Fruit fly (Drosophila melanogaster): ENCODE measurements around the gene Sec61alpha.

Sec61alpha gene

dm6 chr2L:6467509-6467908, 12.9 kb downstream of the Sec61alpha start, which contains the start of gene HemK1:
Gene HemK1, minus strand, starts transcription at chr2L:6467698.
- TF ChIP-seq Ets98B (GFP tag; IDR thresholded peaks at IDR 0.05) (no peak), CG9948 (tag; optimal IDR thresholded peaks at IDR 0.05) (no peak), CG17806 (tag; optimal IDR thresholded peaks at IDR 0.05) (no peak), CG12605 (GFP tag; IDR thresholded peaks at IDR 0.05) (no peak), EcR (GFP tag; optimal IDR thresholded peaks at IDR 0.05) (no peak), Pif1A (GFP tag; optimal IDR thresholded peaks at IDR 0.05) (no peak), rn (GFP tag; IDR thresholded peaks at IDR 0.05) (no peak), CG34367 (tag; optimal IDR thresholded peaks at IDR 0.05) (no peak), CG14655 (GFP tag; optimal IDR thresholded peaks at IDR 0.05) (no peak), Pif1B (GFP tag; optimal IDR thresholded peaks at IDR 0.05) (no peak), D1 (tag; optimal IDR thresholded peaks at IDR 0.05) (no peak), CG10348 (GFP tag; IDR thresholded peaks at IDR 0.05) (no peak), CG13204 (GFP tag; optimal IDR thresholded peaks at IDR 0.05) (no peak), CG4496 (GFP tag; IDR thresholded peaks at IDR 0.05) (no peak), fd96Ca (GFP tag; IDR thresholded peaks at IDR 0.05) (no peak), CG8301 (tag; optimal IDR thresholded peaks at IDR 0.05) (no peak), CG15710 (tag; optimal IDR thresholded peaks at IDR 0.05) (no peak), CG8159 (tag; optimal IDR thresholded peaks at IDR 0.05) (no peak)

- peak; percentile 16 for TF ChIP-seq Pif1B (GFP tag; optimal IDR thresholded peaks at IDR 0.05)
- TF ChIP-seq D1 (tag; optimal IDR thresholded peaks at IDR 0.05): no peak
- no peak for TF ChIP-seq EcR (GFP tag; optimal IDR thresholded peaks at IDR 0.05)
- no peak for TF ChIP-seq CG8159 (tag; optimal IDR thresholded peaks at IDR 0.05)
- TF ChIP-seq CG14655 (GFP tag; optimal IDR thresholded peaks at IDR 0.05): no peak
- TF ChIP-seq CG15710 (tag; optimal IDR thresholded peaks at IDR 0.05): no peak
- no peak for TF ChIP-seq CG9948 (tag; optimal IDR thresholded peaks at IDR 0.05)
- TF ChIP-seq Ets98B (GFP tag; IDR thresholded peaks at IDR 0.05): peak; percentile 44; the same call in 1 of the 2 replicates
- peak; percentile 93 for TF ChIP-seq CG12605 (GFP tag; IDR thresholded peaks at IDR 0.05)
- TF ChIP-seq gl (tag; optimal IDR thresholded peaks at IDR 0.05): peak; percentile 20
- TF ChIP-seq CG8301 (tag; optimal IDR thresholded peaks at IDR 0.05): no peak
- no peak for TF ChIP-seq CG17806 (tag; optimal IDR thresholded peaks at IDR 0.05)
- peak; percentile 15 for TF ChIP-seq Pif1A (GFP tag; optimal IDR thresholded peaks at IDR 0.05)
- TF ChIP-seq rn (GFP tag; IDR thresholded peaks at IDR 0.05): no peak
- 0 out of 2 replicates have a peak, but pooled peaks have one; percentile 18 for TF ChIP-seq CG32121 (GFP tag; IDR thresholded peaks at IDR 0.05)
- peak; percentile 15; the same call in 1 of the 3 replicates for TF ChIP-seq CG4496 (GFP tag; IDR thresholded peaks at IDR 0.05)
- no peak for TF ChIP-seq CG10348 (GFP tag; IDR thresholded peaks at IDR 0.05)
- no peak for TF ChIP-seq CG13204 (GFP tag; optimal IDR thresholded peaks at IDR 0.05)
- TF ChIP-seq Snoo (tag; optimal IDR thresholded peaks at IDR 0.05): peak; percentile 1
- no peak for TF ChIP-seq CG34367 (tag; optimal IDR thresholded peaks at IDR 0.05)
- no peak for TF ChIP-seq fd96Ca (GFP tag; IDR thresholded peaks at IDR 0.05)
Observed at dm6 chr2L:6465497-6465896, 14.9 kb downstream of the Sec61alpha start, which contains the start of gene Rchy1. Gene Rchy1, minus strand, starts transcription at chr2L:6465669.

- TF ChIP-seq EcR (GFP tag; optimal IDR thresholded peaks at IDR 0.05): no peak
- TF ChIP-seq CG12605 (GFP tag; IDR thresholded peaks at IDR 0.05): no peak
- no peak for TF ChIP-seq CG10348 (GFP tag; IDR thresholded peaks at IDR 0.05)
- TF ChIP-seq CG32121 (GFP tag; IDR thresholded peaks at IDR 0.05): no peak
- no peak for TF ChIP-seq Snoo (tag; optimal IDR thresholded peaks at IDR 0.05)
- no peak for TF ChIP-seq Ets98B (GFP tag; IDR thresholded peaks at IDR 0.05)
- TF ChIP-seq rn (GFP tag; IDR thresholded peaks at IDR 0.05): no peak
- TF ChIP-seq CG14655 (GFP tag; optimal IDR thresholded peaks at IDR 0.05): no peak
- no peak for TF ChIP-seq CG17806 (tag; optimal IDR thresholded peaks at IDR 0.05)
- no peak for TF ChIP-seq Pif1B (GFP tag; optimal IDR thresholded peaks at IDR 0.05)
- no peak for TF ChIP-seq CG9948 (tag; optimal IDR thresholded peaks at IDR 0.05)
- no peak for TF ChIP-seq Pif1A (GFP tag; optimal IDR thresholded peaks at IDR 0.05)
- TF ChIP-seq CG8301 (tag; optimal IDR thresholded peaks at IDR 0.05): no peak
- TF ChIP-seq CG13204 (GFP tag; optimal IDR thresholded peaks at IDR 0.05): no peak
- no peak for TF ChIP-seq CG34367 (tag; optimal IDR thresholded peaks at IDR 0.05)
- TF ChIP-seq CG15710 (tag; optimal IDR thresholded peaks at IDR 0.05): no peak
- no peak for TF ChIP-seq gl (tag; optimal IDR thresholded peaks at IDR 0.05)
- no peak for TF ChIP-seq CG4496 (GFP tag; IDR thresholded peaks at IDR 0.05)
- no peak for TF ChIP-seq fd96Ca (GFP tag; IDR thresholded peaks at IDR 0.05)
- no peak for TF ChIP-seq D1 (tag; optimal IDR thresholded peaks at IDR 0.05)
Observed at dm6 chr2L:6464780-6465179, 15.6 kb downstream of the Sec61alpha start.

dm6 chr2L:6464270-6464669, 16.1 kb downstream of the Sec61alpha start:
- TF ChIP-seq Pif1A (GFP tag; optimal IDR thresholded peaks at IDR 0.05) (peak; percentile 12), CG32121 (GFP tag; IDR thresholded peaks at IDR 0.05) (no peak), CG14655 (GFP tag; optimal IDR thresholded peaks at IDR 0.05) (peak; percentile 21), CG17806 (tag; optimal IDR thresholded peaks at IDR 0.05) (no peak), Snoo (tag; optimal IDR thresholded peaks at IDR 0.05) (no peak), CG4496 (GFP tag; IDR thresholded peaks at IDR 0.05) (no peak), EcR (GFP tag; optimal IDR thresholded peaks at IDR 0.05) (no peak), CG12605 (GFP tag; IDR thresholded peaks at IDR 0.05) (no peak), CG13204 (GFP tag; optimal IDR thresholded peaks at IDR 0.05) (no peak), rn (GFP tag; IDR thresholded peaks at IDR 0.05) (no peak), CG10348 (GFP tag; IDR thresholded peaks at IDR 0.05) (no peak), CG9948 (tag; optimal IDR thresholded peaks at IDR 0.05) (no peak), gl (tag; optimal IDR thresholded peaks at IDR 0.05) (no peak), Pif1B (GFP tag; optimal IDR thresholded peaks at IDR 0.05) (no peak), Ets98B (GFP tag; IDR thresholded peaks at IDR 0.05) (no peak), CG8301 (tag; optimal IDR thresholded peaks at IDR 0.05) (peak; percentile 26), CG8159 (tag; optimal IDR thresholded peaks at IDR 0.05) (no peak), CG15710 (tag; optimal IDR thresholded peaks at IDR 0.05) (no peak)

- TF ChIP-seq CG9948 (tag; optimal IDR thresholded peaks at IDR 0.05) (no peak), CG13204 (GFP tag; optimal IDR thresholded peaks at IDR 0.05) (peak; percentile 71), EcR (GFP tag; optimal IDR thresholded peaks at IDR 0.05) (peak; percentile 64), CG17806 (tag; optimal IDR thresholded peaks at IDR 0.05) (no peak), CG8159 (tag; optimal IDR thresholded peaks at IDR 0.05) (no peak), fd96Ca (GFP tag; IDR thresholded peaks at IDR 0.05) (0 out of 3 replicates have a peak, but pooled peaks have one; percentile 37)
Observed at dm6 chr2L:6463392-6463791, 17.0 kb downstream of the Sec61alpha start.

Measured in whole organism, pupa.